Worm (Caenorhabditis elegans): ENCODE measurements around the gene srx-33.

- TF ChIP-seq ztf-23 (GFP tag; IDR thresholded peaks at IDR 0.05) (no peak), flt-1 (GFP tag; IDR thresholded peaks at IDR 0.05) (no peak)
These were observed 15.4 kb downstream of the srx-33 start, which contains the start of gene odr-2 for ce11 chrV:7103247-7103646.

Measured in whole organism, midembryonic.